Worm (Caenorhabditis elegans): ENCODE measurements around the gene R09A8.2.

R09A8.2 gene

ce11 chrX:12637978-12638377 is 18.7 kb downstream of the R09A8.2 start:
- TF ChIP-seq aptf-3 (GFP tag; IDR thresholded peaks at IDR 0.05) (no peak), ztf-22 (GFP tag; optimal IDR thresholded peaks at IDR 0.05) (no peak), F57A8.1 (GFP tag; optimal IDR thresholded peaks at IDR 0.05) (no peak), ekl-4 (GFP tag; IDR thresholded peaks at IDR 0.05) (no peak), nfya-1 (tag; optimal IDR thresholded peaks at IDR 0.05; ENCODE audit: borderline replicate concordance, insufficient read depth) (no peak)

ce11 chrX:12640459-12640858 is 21.2 kb downstream of the R09A8.2 start, which contains the start of gene R09A8.5:
TSS of gene R09A8.5 (minus strand) at chrX:12640559.
- no peak for TF ChIP-seq repo-1 (tag; optimal IDR thresholded peaks at IDR 0.05)
- TF ChIP-seq F52B5.7 (tag; optimal IDR thresholded peaks at IDR 0.05), result no peak
- no peak for TF ChIP-seq nhr-27 (tag; optimal IDR thresholded peaks at IDR 0.05)
- no peak for TF ChIP-seq T07F8.4 (tag; optimal IDR thresholded peaks at IDR 0.05)
- no peak for TF ChIP-seq Y53F4B.3 (GFP tag; IDR thresholded peaks at IDR 0.05)
- no peak for TF ChIP-seq attf-6 (GFP tag; IDR thresholded peaks at IDR 0.05)

DNA sequence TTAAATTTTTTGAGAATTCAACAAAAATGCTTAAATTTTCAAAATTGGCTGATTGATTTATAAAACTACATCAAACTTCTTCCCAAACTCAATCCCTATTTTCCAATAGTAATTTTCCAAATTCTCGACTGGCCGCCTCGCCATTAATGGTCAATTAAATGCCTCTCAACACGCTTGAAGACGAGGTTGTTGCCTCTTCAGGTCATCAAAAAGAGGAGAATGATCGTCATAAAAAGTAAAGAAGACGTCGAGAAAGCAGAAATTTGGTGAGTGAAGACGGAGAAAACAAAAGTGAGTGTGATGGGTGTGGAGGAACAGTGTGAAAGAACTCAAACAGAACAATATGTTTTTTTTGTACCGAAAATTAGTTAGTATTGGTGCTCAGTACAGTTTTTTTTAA is 21.7 kb downstream of the R09A8.2 start:
- no peak for TF ChIP-seq madf-10 (tag; optimal IDR thresholded peaks at IDR 0.05)
- TF ChIP-seq ztf-25 (GFP tag; IDR thresholded peaks at IDR 0.05), result no peak
- TF ChIP-seq snpc-3.4 (tag; optimal IDR thresholded peaks at IDR 0.05), result no peak
- TF ChIP-seq efl-1 (GFP tag; optimal IDR thresholded peaks at IDR 0.05), result no peak
- TF ChIP-seq sdz-38 (tag; optimal IDR thresholded peaks at IDR 0.05), result no peak
- no peak for TF ChIP-seq nhr-120 (GFP tag; IDR thresholded peaks at IDR 0.05)
- TF ChIP-seq bed-1 (GFP tag; IDR thresholded peaks at IDR 0.05), result no peak
- no peak for TF ChIP-seq atf-7 (tag; optimal IDR thresholded peaks at IDR 0.05)
- no peak for TF ChIP-seq bed-2 (GFP tag; IDR thresholded peaks at IDR 0.05)
- TF ChIP-seq C06A6.2 (GFP tag; conservative IDR thresholded peaks at IDR 0.05), result no peak
- TF ChIP-seq madf-3 (GFP tag; IDR thresholded peaks at IDR 0.05), result no peak
- TF ChIP-seq chd-7 (tag; optimal IDR thresholded peaks at IDR 0.05), result no peak
- TF ChIP-seq die-1 (tag; optimal IDR thresholded peaks at IDR 0.05), result no peak
- TF ChIP-seq zim-3 (tag; optimal IDR thresholded peaks at IDR 0.05), result no peak
- TF ChIP-seq lsl-1 (GFP tag; optimal IDR thresholded peaks at IDR 0.05), result no peak
- no peak for TF ChIP-seq F23B12.7 (tag; optimal IDR thresholded peaks at IDR 0.05; ENCODE audit: insufficient read depth)
- TF ChIP-seq pbrm-1 (GFP tag; IDR thresholded peaks at IDR 0.05), result no peak

DNA sequence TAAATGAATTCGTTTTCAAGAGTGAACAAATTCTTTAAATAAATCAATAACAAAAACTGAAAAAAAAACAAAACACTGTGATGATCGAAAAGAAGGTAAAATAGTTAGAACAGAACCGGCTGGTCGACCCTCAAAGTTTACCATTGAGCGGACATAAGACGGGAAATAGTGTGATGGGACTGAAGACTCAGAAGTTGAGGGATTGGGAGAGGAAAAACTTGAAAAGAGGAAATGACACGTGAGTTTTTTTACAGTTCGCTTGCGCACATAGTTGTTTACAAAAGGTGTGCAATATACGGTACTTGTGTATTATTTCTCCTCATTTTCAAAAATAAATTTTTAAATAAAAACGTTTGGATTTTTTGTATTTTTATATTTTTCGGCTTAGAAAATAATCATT is 23.7 kb downstream of the R09A8.2 start:
- no peak for TF ChIP-seq mes-4 (tag; optimal IDR thresholded peaks at IDR 0.05)
- TF ChIP-seq nfyb-1 (GFP tag; IDR thresholded peaks at IDR 0.05), result no peak
- no peak for TF ChIP-seq rcor-1 (GFP tag; IDR thresholded peaks at IDR 0.05)
- TF ChIP-seq Y95B8A.8 (GFP tag; IDR thresholded peaks at IDR 0.05), result no peak
- no peak for TF ChIP-seq him-1 (tag; optimal IDR thresholded peaks at IDR 0.05)
- TF ChIP-seq zim-3 (tag; optimal IDR thresholded peaks at IDR 0.05), result no peak
- no peak for TF ChIP-seq snpc-3.4 (tag; optimal IDR thresholded peaks at IDR 0.05)
- no peak for TF ChIP-seq somi-1 (GFP tag; optimal IDR thresholded peaks at IDR 0.05)
- no peak for TF ChIP-seq lsy-27 (tag; optimal IDR thresholded peaks at IDR 0.05; ENCODE audit: borderline replicate concordance, insufficient read depth)
- no peak for TF ChIP-seq ceh-91 (GFP tag; IDR thresholded peaks at IDR 0.05)
- TF ChIP-seq K11D2.4 (GFP tag; IDR thresholded peaks at IDR 0.05), result no peak
- no peak for TF ChIP-seq aptf-2 (GFP tag; conservative IDR thresholded peaks at IDR 0.05)
- no peak for TF ChIP-seq F52B5.7 (tag; optimal IDR thresholded peaks at IDR 0.05)
- TF ChIP-seq lin-26 (GFP tag; IDR thresholded peaks at IDR 0.05), result no peak

Data from whole organism, young adult.